Fruit fly (Drosophila melanogaster): ENCODE results near the gene CG5645.
A peak's percentile ranks its signal among the peaks of the same experiment; 100 is the strongest.

CG5645 gene

dm6 chr3L:12131918-12132317, 4.6 kb downstream of the CG5645 start, which contains the start of gene DEF8 (continued):
- no peak for TF ChIP-seq pfk (GFP tag; optimal IDR thresholded peaks at IDR 0.05)
- TF ChIP-seq gfzf (GFP tag; optimal IDR thresholded peaks at IDR 0.05) = no peak
- peak; percentile 60; the same call in 2 of the 3 replicates for TF ChIP-seq knrl (GFP tag; IDR thresholded peaks at IDR 0.05; ENCODE audit: partially characterized antibody)
- TF ChIP-seq chm (GFP tag; IDR thresholded peaks at IDR 0.05) = peak; percentile 77
- TF ChIP-seq CG3838 (GFP tag; optimal IDR thresholded peaks at IDR 0.05) = peak; percentile 1
- peak; percentile 77 for TF ChIP-seq onecut (GFP tag; IDR thresholded peaks at IDR 0.05)
- peak; percentile 81 for TF ChIP-seq CG17385 (GFP tag; optimal IDR thresholded peaks at IDR 0.05)
- TF ChIP-seq tap (tag; optimal IDR thresholded peaks at IDR 0.05) = peak; percentile 90
- peak; percentile 92 for TF ChIP-seq CG10979 (tag; optimal IDR thresholded peaks at IDR 0.05)
- peak; percentile 45 for TF ChIP-seq CG1647 (GFP tag; optimal IDR thresholded peaks at IDR 0.05)
- peak; percentile 63 for TF ChIP-seq lbe (GFP tag; optimal IDR thresholded peaks at IDR 0.05)
- TF ChIP-seq CG12299 (tag; optimal IDR thresholded peaks at IDR 0.05) = peak; percentile 78
- no peak for TF ChIP-seq corto (GFP tag; optimal IDR thresholded peaks at IDR 0.05)
- TF ChIP-seq crc (GFP tag; optimal IDR thresholded peaks at IDR 0.05) = no peak
- TF ChIP-seq CG31441 (GFP tag; IDR thresholded peaks at IDR 0.05) = peak; percentile 90
- no peak for TF ChIP-seq CG33213 (GFP tag; optimal IDR thresholded peaks at IDR 0.05)
- peak; percentile 71; the same call in 1 of the 2 replicates for TF ChIP-seq CG9932 (GFP tag; IDR thresholded peaks at IDR 0.05)
- TF ChIP-seq CG12155 (GFP tag; optimal IDR thresholded peaks at IDR 0.05) = peak; percentile 70
- TF ChIP-seq CG17328 (GFP tag; IDR thresholded peaks at IDR 0.05) = peak; percentile 93
- TF ChIP-seq H15 (GFP tag; IDR thresholded peaks at IDR 0.05) = peak; percentile 78
- TF ChIP-seq HmgZ (tag; optimal IDR thresholded peaks at IDR 0.05) = peak; percentile 81
- TF ChIP-seq Sry-β (GFP tag; optimal IDR thresholded peaks at IDR 0.05) = peak; percentile 42
- no peak for TF ChIP-seq CkIIα-i1 (GFP tag; IDR thresholded peaks at IDR 0.05)
- no peak for TF ChIP-seq Side (GFP tag; optimal IDR thresholded peaks at IDR 0.05)
- peak; percentile 90 for TF ChIP-seq lab (GFP tag; optimal IDR thresholded peaks at IDR 0.05)
- peak; percentile 76 for TF ChIP-seq CG14441 (GFP tag; IDR thresholded peaks at IDR 0.05)
- TF ChIP-seq da (GFP tag; optimal IDR thresholded peaks at IDR 0.05) = no peak
- peak; percentile 62 for TF ChIP-seq CG11247 (GFP tag; IDR thresholded peaks at IDR 0.05)
- TF ChIP-seq Hr51 (GFP tag; optimal IDR thresholded peaks at IDR 0.05) = peak; percentile 45 to 95
- TF ChIP-seq E2f1 (GFP tag; IDR thresholded peaks at IDR 0.05) = peak; percentile 78
- TF ChIP-seq CG17361 (GFP tag; IDR thresholded peaks at IDR 0.05) = peak; percentile 96
- peak; percentile 92 for TF ChIP-seq CG2678 (tag; optimal IDR thresholded peaks at IDR 0.05)
- TF ChIP-seq ttk (GFP tag; IDR thresholded peaks at IDR 0.05) = peak; percentile 70
- TF ChIP-seq Hr39 (optimal IDR thresholded peaks at IDR 0.05) = no peak
- TF ChIP-seq CG17186 (GFP tag; optimal IDR thresholded peaks at IDR 0.05) = peak; percentile 82
- TF ChIP-seq Dad (GFP tag; optimal IDR thresholded peaks at IDR 0.05) = peak; percentile 60
- TF ChIP-seq NK7.1 (GFP tag; optimal IDR thresholded peaks at IDR 0.05) = no peak
- peak; percentile 63 for TF ChIP-seq CG4707 (GFP tag; optimal IDR thresholded peaks at IDR 0.05)
- TF ChIP-seq CG17802 (tag; optimal IDR thresholded peaks at IDR 0.05) = no peak
- TF ChIP-seq CG9215 (GFP tag; IDR thresholded peaks at IDR 0.05) = peak; percentile 58
- peak; percentile 49 for TF ChIP-seq CG12219 (GFP tag; optimal IDR thresholded peaks at IDR 0.05)
- no peak for TF ChIP-seq ems (GFP tag; optimal IDR thresholded peaks at IDR 0.05)
- peak; percentile 71 for TF ChIP-seq CG6683 (GFP tag; optimal IDR thresholded peaks at IDR 0.05)
- no peak for TF ChIP-seq dan (GFP tag; IDR thresholded peaks at IDR 0.05)
- TF ChIP-seq unc-4 (GFP tag; IDR thresholded peaks at IDR 0.05; ENCODE audit: partially characterized antibody) = 0 out of 2 replicates have a peak, but pooled peaks have one; percentile 12
- TF ChIP-seq pho (GFP tag; optimal IDR thresholded peaks at IDR 0.05) = peak; percentile 42
- peak; percentile 25 for TF ChIP-seq CG8089 (GFP tag; optimal IDR thresholded peaks at IDR 0.05)
- TF ChIP-seq so (GFP tag; IDR thresholded peaks at IDR 0.05) = peak; percentile 75; the same call in 2 of the 3 replicates
- peak; percentile 35 for TF ChIP-seq CG3163 (GFP tag; optimal IDR thresholded peaks at IDR 0.05)
- TF ChIP-seq Blimp-1 (GFP tag; optimal IDR thresholded peaks at IDR 0.05) = peak; percentile 90
- peak; percentile 87 for TF ChIP-seq CG13424 (tag; optimal IDR thresholded peaks at IDR 0.05)
